Fruit fly (Drosophila melanogaster): Measurements from ENCODE around the gene bam.

bam gene

dm6 chr3R:25265589-25266201 lies 20.8 kb upstream of the bam start, which contains the start of the genes GlnRS and RIOK2 (continued):
- TF ChIP-seq BEAF-32 (GFP tag; optimal IDR thresholded peaks at IDR 0.05) (peak; percentile 97), CG10543 (GFP tag; optimal IDR thresholded peaks at IDR 0.05) (no peak), unc-4 (GFP tag; IDR thresholded peaks at IDR 0.05; ENCODE audit: partially characterized antibody) (peak; percentile 97), Fer1 (GFP tag; optimal IDR thresholded peaks at IDR 0.05) (no peak), CG7928 (GFP tag; optimal IDR thresholded peaks at IDR 0.05) (no peak), vnd (GFP tag; IDR thresholded peaks at IDR 0.05; ENCODE audit: partially characterized antibody) (peak; percentile 92), Hmx (GFP tag; optimal IDR thresholded peaks at IDR 0.05) (no peak), CG10462 (GFP tag; optimal IDR thresholded peaks at IDR 0.05) (no peak), CG2678 (tag; optimal IDR thresholded peaks at IDR 0.05) (no peak), dm (GFP tag; optimal IDR thresholded peaks at IDR 0.05) (peak; percentile 99), nmo (GFP tag; optimal IDR thresholded peaks at IDR 0.05) (peak; percentile 71), vfl (GFP tag; optimal IDR thresholded peaks at IDR 0.05) (no peak), CG15601 (tag; optimal IDR thresholded peaks at IDR 0.05) (no peak), croc (GFP tag; conservative IDR thresholded peaks at IDR 0.05) (no peak; the same call in 2 of the 3 replicates), CG15479 (GFP tag; optimal IDR thresholded peaks at IDR 0.05) (no peak), CG8290 (GFP tag; optimal IDR thresholded peaks at IDR 0.05) (no peak), CG8290 (tag; optimal IDR thresholded peaks at IDR 0.05) (no peak), inv (GFP tag; IDR thresholded peaks at IDR 0.05; ENCODE audit: partially characterized antibody) (peak; percentile 94), Kr (GFP tag; optimal IDR thresholded peaks at IDR 0.05) (no peak), CTCF (GFP tag; optimal IDR thresholded peaks at IDR 0.05) (peak; percentile 10), twi (tag; optimal IDR thresholded peaks at IDR 0.05) (peak; percentile 28), Side (GFP tag; optimal IDR thresholded peaks at IDR 0.05) (peak; percentile 34), dan (GFP tag; IDR thresholded peaks at IDR 0.05) (no peak), CG18011 (GFP tag; optimal IDR thresholded peaks at IDR 0.05) (no peak), onecut (GFP tag; IDR thresholded peaks at IDR 0.05) (no peak), ERR (GFP tag; optimal IDR thresholded peaks at IDR 0.05) (peak; percentile 35), CG2712 (tag; optimal IDR thresholded peaks at IDR 0.05) (peak; percentile 48), ftz-f1 (GFP tag; optimal IDR thresholded peaks at IDR 0.05) (no peak), CG18262 (tag; optimal IDR thresholded peaks at IDR 0.05) (no peak), CG11504 (tag; optimal IDR thresholded peaks at IDR 0.05) (no peak), CG11247 (GFP tag; IDR thresholded peaks at IDR 0.05) (no peak), CG2116 (GFP tag; optimal IDR thresholded peaks at IDR 0.05) (peak; percentile 85), CG12299 (tag; optimal IDR thresholded peaks at IDR 0.05) (peak; percentile 14), NK7.1 (GFP tag; optimal IDR thresholded peaks at IDR 0.05) (no peak), CG13123 (GFP tag; optimal IDR thresholded peaks at IDR 0.05) (no peak), CG4328 (GFP tag; optimal IDR thresholded peaks at IDR 0.05) (no peak), stc (GFP tag; IDR thresholded peaks at IDR 0.05) (no peak), vvl (GFP tag; IDR thresholded peaks at IDR 0.05) (peak; percentile 8; the same call in 1 of the 2 replicates), CG4617 (GFP tag; optimal IDR thresholded peaks at IDR 0.05; ENCODE audit: borderline replicate concordance) (peak; percentile 94), ssp (GFP tag; IDR thresholded peaks at IDR 0.05) (peak; percentile 100), pb (GFP tag; optimal IDR thresholded peaks at IDR 0.05) (no peak), CG9609 (GFP tag; optimal IDR thresholded peaks at IDR 0.05) (peak; percentile 16), chinmo (GFP tag; IDR thresholded peaks at IDR 0.05; ENCODE audit: partially characterized antibody) (peak; percentile 100), CG1647 (GFP tag; optimal IDR thresholded peaks at IDR 0.05) (no peak), Mad (GFP tag; optimal IDR thresholded peaks at IDR 0.05) (no peak), lilli (GFP tag; optimal IDR thresholded peaks at IDR 0.05) (peak; percentile 37), CG12659 (GFP tag; optimal IDR thresholded peaks at IDR 0.05) (peak; percentile 64), btn (GFP tag; optimal IDR thresholded peaks at IDR 0.05) (no peak), CG16813 (GFP tag; IDR thresholded peaks at IDR 0.05; ENCODE audit: partially characterized antibody) (peak; percentile 94), tup (GFP tag; optimal IDR thresholded peaks at IDR 0.05) (no peak), CG33213 (GFP tag; optimal IDR thresholded peaks at IDR 0.05) (peak; percentile 54)
